Worm (Caenorhabditis elegans): ENCODE data around the gene F53F4.17.

- no peak for TF ChIP-seq mdl-1 (tag; optimal IDR thresholded peaks at IDR 0.05)
- no peak for TF ChIP-seq sma-3 (GFP tag; optimal IDR thresholded peaks at IDR 0.05)
Measured at ce11 chrV:13563841-13564240, 24.2 kb upstream of the F53F4.17 start, which contains the start of gene grl-17.

All from whole organism, L2 larva.